Worm (Caenorhabditis elegans) whole organism, L2 larva: ENCODE measurements around the gene nhr-164.

Experiments used
- C34F6.9 ChIP-seq: fragments of 150-350 bp; optimal IDR thresholded peaks from 2 replicates; lab custom pipeline; 2014; ENCODE audit warnings: missing biosample characterization, missing genetic modification characterization
- F13H6.1 ChIP-seq: sonication (generic microtip); optimal IDR thresholded peaks from 2 replicates; lab custom pipeline; 2016; ENCODE audit warnings: missing genetic modification characterization, missing compliant biosample characterization
- R02D3.7 ChIP-seq: fragments of 150-350 bp; optimal IDR thresholded peaks from 2 replicates; lab custom pipeline; 2014; ENCODE audit warnings: missing biosample characterization, missing genetic modification characterization
- Y55F3AM.14 ChIP-seq: fragments of 200-800 bp; sonication (Bioruptor generic); optimal IDR thresholded peaks from 2 replicates; lab custom pipeline; 2018; ENCODE audit warnings: mild to moderate bottlenecking, missing genetic modification characterization, missing compliant biosample characterization
- alr-1 ChIP-seq: fragments of 150-350 bp; optimal IDR thresholded peaks from 2 replicates; lab custom pipeline; 2014; ENCODE audit warnings: missing biosample characterization, missing genetic modification characterization
- aly-2 ChIP-seq: fragments of 150-350 bp; optimal IDR thresholded peaks from 2 replicates; lab custom pipeline; 2014; ENCODE audit warnings: missing biosample characterization, missing genetic modification characterization
- blmp-1 ChIP-seq: sonication (generic microtip); optimal IDR thresholded peaks from 2 replicates; lab custom pipeline; 2017; ENCODE audit warnings: missing genetic modification characterization, mild to moderate bottlenecking, missing compliant biosample characterization, antibody characterized with exemption, moderate library complexity; ENCODE audit not compliant: insufficient read depth
- ceh-82 ChIP-seq: fragments of 150-350 bp; optimal IDR thresholded peaks from 2 replicates; lab custom pipeline; 2014; ENCODE audit warnings: missing biosample characterization, missing genetic modification characterization
- dmd-4 ChIP-seq: sonication (generic microtip); optimal IDR thresholded peaks from 2 replicates; lab custom pipeline; 2017; ENCODE audit warnings: missing biosample characterization, missing genetic modification characterization
- egl-27 ChIP-seq: sonication (generic microtip); optimal IDR thresholded peaks from 3 replicates; lab custom pipeline; 2017; ENCODE audit warnings: missing biosample characterization, missing genetic modification reagents, missing genetic modification characterization
- elt-1 ChIP-seq: fragments of 150-350 bp; optimal IDR thresholded peaks from 2 replicates; lab custom pipeline; 2014; ENCODE audit warnings: missing biosample characterization, missing genetic modification characterization
- fos-1 ChIP-seq: fragments of 150-350 bp; optimal IDR thresholded peaks from 2 replicates; lab custom pipeline; 2014; ENCODE audit warnings: missing biosample characterization, missing genetic modification characterization
- gmeb-1 ChIP-seq: fragments of 150-350 bp; optimal IDR thresholded peaks from 2 replicates; lab custom pipeline; 2014; ENCODE audit warnings: missing biosample characterization, missing genetic modification characterization
- lin-11 ChIP-seq: fragments of 150-350 bp; sonication (generic microtip); optimal IDR thresholded peaks from 2 replicates; lab custom pipeline; 2014; ENCODE audit warnings: missing biosample characterization, missing genetic modification characterization, inconsistent platforms, mixed read lengths
- lin-39 ChIP-seq: fragments of 150-350 bp; optimal IDR thresholded peaks from 2 replicates; lab custom pipeline; 2014; ENCODE audit warnings: missing biosample characterization, missing genetic modification reagents, missing genetic modification characterization
- lsy-2 ChIP-seq, 2 experiments: fragments of 150-350 bp in 1 of 2; sonication (generic microtip) in 1 of 2; optimal IDR thresholded peaks; 2 replicates each; lab custom pipeline; 2014 to 2017; ENCODE audit warnings: missing biosample characterization in 2 of 2, missing genetic modification characterization in 2 of 2
- mab-5 ChIP-seq: fragments of 150-350 bp; optimal IDR thresholded peaks from 2 replicates; lab custom pipeline; 2014; ENCODE audit warnings: missing biosample characterization, missing genetic modification characterization
- mbf-1 ChIP-seq: sonication (generic microtip); optimal IDR thresholded peaks from 2 replicates; lab custom pipeline; 2017; ENCODE audit warnings: missing biosample characterization, missing genetic modification characterization
- nhr-10 ChIP-seq: sonication (generic microtip); optimal IDR thresholded peaks from 2 replicates; lab custom pipeline; 2017; ENCODE audit warnings: missing biosample characterization, missing genetic modification characterization
- nhr-11 ChIP-seq: fragments of 150-350 bp; optimal IDR thresholded peaks from 2 replicates; lab custom pipeline; 2014; ENCODE audit warnings: missing biosample characterization, missing genetic modification characterization
- nhr-12 ChIP-seq: fragments of 150-350 bp; optimal IDR thresholded peaks from 2 replicates; lab custom pipeline; 2014; ENCODE audit warnings: missing biosample characterization, missing genetic modification characterization
- nhr-21 ChIP-seq: fragments of 150-350 bp; optimal IDR thresholded peaks from 2 replicates; lab custom pipeline; 2014; ENCODE audit warnings: missing biosample characterization, missing genetic modification characterization
- nhr-23 ChIP-seq: fragments of 150-350 bp; optimal IDR thresholded peaks from 2 replicates; lab custom pipeline; 2014; ENCODE audit warnings: missing biosample characterization, missing genetic modification reagents, missing genetic modification characterization
- nhr-237 ChIP-seq: fragments of 150-350 bp; optimal IDR thresholded peaks from 2 replicates; lab custom pipeline; 2014; ENCODE audit warnings: missing biosample characterization, missing genetic modification characterization
- nhr-25 ChIP-seq: fragments of 150-350 bp; sonication (generic microtip); optimal IDR thresholded peaks from 3 replicates; lab custom pipeline; 2014; ENCODE audit warnings: missing biosample characterization, missing genetic modification characterization
- nhr-6 ChIP-seq: fragments of 150-350 bp; optimal IDR thresholded peaks from 2 replicates; lab custom pipeline; 2014; ENCODE audit warnings: missing biosample characterization, missing genetic modification characterization
- sem-4 ChIP-seq: fragments of 150-350 bp; optimal IDR thresholded peaks from 2 replicates; lab custom pipeline; 2014; ENCODE audit warnings: missing biosample characterization, missing genetic modification reagents, missing genetic modification characterization
- skn-1 ChIP-seq: sonication (generic microtip); optimal IDR thresholded peaks from 2 replicates; lab custom pipeline; 2017; ENCODE audit warnings: missing biosample characterization, missing genetic modification characterization
- sma-3 ChIP-seq: sonication (generic microtip); optimal IDR thresholded peaks from 2 replicates; lab custom pipeline; 2016; ENCODE audit warnings: missing genetic modification reagents, missing genetic modification characterization, missing compliant biosample characterization
- sma-9 ChIP-seq, 2 experiments: fragments of 150-350 bp in 1 of 2; sonication (generic microtip) in 1 of 2; optimal IDR thresholded peaks; 2 replicates each; lab custom pipeline; 2014 to 2016; ENCODE audit warnings: missing genetic modification characterization in 2 of 2, mild to moderate bottlenecking in 1 of 2, missing biosample characterization in 1 of 2, missing compliant biosample characterization in 1 of 2, missing genetic modification reagents in 1 of 2, moderate library complexity in 1 of 2
- snpc-4 ChIP-seq: fragments of 150-350 bp; optimal IDR thresholded peaks from 2 replicates; lab custom pipeline; 2014; ENCODE audit warnings: missing biosample characterization, missing genetic modification characterization
- unc-39 ChIP-seq: fragments of 150-350 bp; optimal IDR thresholded peaks from 2 replicates; lab custom pipeline; 2014; ENCODE audit warnings: missing biosample characterization, missing genetic modification characterization
- unc-55 ChIP-seq: fragments of 150-350 bp; sonication (generic microtip); optimal IDR thresholded peaks from 3 replicates; lab custom pipeline; 2014; ENCODE audit warnings: missing biosample characterization, missing genetic modification reagents, missing genetic modification characterization
- zag-1 ChIP-seq: fragments of 150-350 bp; optimal IDR thresholded peaks from 2 replicates; lab custom pipeline; 2014; ENCODE audit warnings: missing biosample characterization, missing genetic modification characterization
- ztf-1 ChIP-seq: fragments of 200-800 bp; sonication (Bioruptor generic); conservative IDR thresholded peaks from 2 replicates; pipeline ENCODE4 v1.3.6; 2022; ENCODE audit warnings: missing genetic modification characterization, missing compliant biosample characterization
- ztf-4 ChIP-seq: fragments of 150-350 bp; optimal IDR thresholded peaks from 2 replicates; lab custom pipeline; 2014; ENCODE audit warnings: missing biosample characterization, missing genetic modification characterization

Gene nhr-164

ce11 chrV:15235661-15236060 lies at the start of gene nhr-164:
TSS of gene nhr-164 (minus strand) at chrV:15235761.
- TF ChIP-seq sem-4 (tag; lab: Kevin White, UChicago) (no peak), sma-9 (GFP tag; optimal IDR thresholded peaks at IDR 0.05; lab: Kevin White, UChicago) (no peak), sma-9 (tag; optimal IDR thresholded peaks at IDR 0.05; lab: Kevin White, UChicago) (no peak), C34F6.9 (tag; lab: Kevin White, UChicago) (no peak), ztf-1 (no peak), unc-39 (tag; lab: Kevin White, UChicago) (no peak), gmeb-1 (tag; lab: Kevin White, UChicago) (no peak), egl-27 (tag; lab: Kevin White, UChicago) (no peak), nhr-11 (tag; lab: Kevin White, UChicago) (no peak), elt-1 (no peak), mbf-1 (tag; lab: Kevin White, UChicago) (no peak), ztf-4 (tag; lab: Kevin White, UChicago) (no peak), lsy-2 (tag; optimal IDR thresholded peaks at IDR 0.05; lab: Kevin White, UChicago) (no peak), nhr-25 (tag; lab: Kevin White, UChicago) (no peak), R02D3.7 (tag; lab: Kevin White, UChicago) (no peak), lin-11 (tag; lab: Kevin White, UChicago) (no peak), Y55F3AM.14 (GFP tag; lab: Kevin White, UChicago) (no peak), aly-2 (tag; lab: Kevin White, UChicago) (no peak)
- TF ChIP-seq, all 48 proteins: peak for 0

ce11 chrV:15281279-15281949 lies 45.9 kb upstream of the nhr-164 start, which contains the start of the genes srw-19 and srx-51:
TSS of gene srw-19 (minus strand) at chrV:15281379.
TSS of gene srx-51 (plus strand) at chrV:15281899.
- no peak for TF ChIP-seq F13H6.1 (tag; lab: Kevin White, UChicago)
- no peak for TF ChIP-seq unc-55 (GFP tag; lab: Kevin White, UChicago)
- TF ChIP-seq mbf-1 (tag; lab: Kevin White, UChicago): no peak
- no peak for TF ChIP-seq alr-1
- no peak for TF ChIP-seq skn-1
- TF ChIP-seq blmp-1: no peak
- TF ChIP-seq ceh-82 (tag; lab: Kevin White, UChicago): no peak
- TF ChIP-seq Y55F3AM.14 (GFP tag; lab: Kevin White, UChicago): no peak
- TF ChIP-seq lin-39 (tag; lab: Kevin White, UChicago): no peak
- TF ChIP-seq aly-2 (tag; lab: Kevin White, UChicago): no peak
- no peak for TF ChIP-seq nhr-10 (tag; lab: Kevin White, UChicago)
- TF ChIP-seq nhr-21: no peak
- TF ChIP-seq nhr-25 (tag; lab: Kevin White, UChicago): no peak
- TF ChIP-seq snpc-4: no peak
- TF ChIP-seq zag-1 (tag; lab: Kevin White, UChicago): no peak
- no peak for TF ChIP-seq fos-1
- no peak for TF ChIP-seq lsy-2 (tag; optimal IDR thresholded peaks at IDR 0.05; lab: Kevin White, UChicago)
- TF ChIP-seq lin-11 (tag; lab: Kevin White, UChicago): no peak
- TF ChIP-seq ztf-4 (tag; lab: Kevin White, UChicago): no peak

ce11 chrV:15276915-15277314 lies 41.4 kb upstream of the nhr-164 start, which contains the start of gene srw-17:
TSS of gene srw-17 (minus strand) at chrV:15277015.
- no peak for TF ChIP-seq C34F6.9 (tag; lab: Kevin White, UChicago)
- no peak for TF ChIP-seq nhr-23
- TF ChIP-seq lin-11 (tag; lab: Kevin White, UChicago): no peak
- no peak for TF ChIP-seq unc-55 (GFP tag; lab: Kevin White, UChicago)
- no peak for TF ChIP-seq nhr-11 (tag; lab: Kevin White, UChicago)
- no peak for TF ChIP-seq lin-39 (tag; lab: Kevin White, UChicago)
- TF ChIP-seq nhr-237 (tag; lab: Kevin White, UChicago): no peak
- TF ChIP-seq gmeb-1 (tag; lab: Kevin White, UChicago): no peak
- TF ChIP-seq alr-1: no peak
- TF ChIP-seq ceh-82 (tag; lab: Kevin White, UChicago): no peak
- TF ChIP-seq mab-5: no peak
- TF ChIP-seq snpc-4: no peak
- no peak for TF ChIP-seq ztf-4 (tag; lab: Kevin White, UChicago)
- no peak for TF ChIP-seq nhr-6 (tag; lab: Kevin White, UChicago)
- no peak for TF ChIP-seq nhr-12 (tag; lab: Kevin White, UChicago)
- TF ChIP-seq ztf-1: no peak
- no peak for TF ChIP-seq unc-39 (tag; lab: Kevin White, UChicago)
- TF ChIP-seq sma-3: no peak
- TF ChIP-seq dmd-4 (tag; lab: Kevin White, UChicago): no peak
